Fruit fly (Drosophila melanogaster) whole organism: Measurements from ENCODE around the gene ClpX.

Source experiments
- CG8478 ChIP-seq: fragments of >200 bp; optimal IDR thresholded peaks from 2 replicates; lab custom pipeline; 2018; ENCODE audit warnings: inconsistent platforms
- Dll ChIP-seq: fragments of >200 bp; optimal IDR thresholded peaks from 2 replicates; lab custom pipeline; 2017
- EcR ChIP-seq, 2 experiments: fragments of >200 bp; optimal IDR thresholded peaks; 2 replicates each; lab custom pipeline; 2017; ENCODE audit warnings: missing biosample characterization in 2 of 2, missing genetic modification characterization in 2 of 2, missing genetic modification reagents in 2 of 2
- pan ChIP-seq: fragments of >200 bp; optimal IDR thresholded peaks from 2 replicates; lab custom pipeline; 2017
- psq ChIP-seq: fragments of >200 bp; optimal IDR thresholded peaks from 2 replicates; lab custom pipeline; 2017
- usp ChIP-seq: fragments of >200 bp; optimal IDR thresholded peaks from 2 replicates; lab custom pipeline; 2017; ENCODE audit warnings: missing biosample characterization, missing genetic modification characterization, mixed read lengths

ClpX gene

DNA sequence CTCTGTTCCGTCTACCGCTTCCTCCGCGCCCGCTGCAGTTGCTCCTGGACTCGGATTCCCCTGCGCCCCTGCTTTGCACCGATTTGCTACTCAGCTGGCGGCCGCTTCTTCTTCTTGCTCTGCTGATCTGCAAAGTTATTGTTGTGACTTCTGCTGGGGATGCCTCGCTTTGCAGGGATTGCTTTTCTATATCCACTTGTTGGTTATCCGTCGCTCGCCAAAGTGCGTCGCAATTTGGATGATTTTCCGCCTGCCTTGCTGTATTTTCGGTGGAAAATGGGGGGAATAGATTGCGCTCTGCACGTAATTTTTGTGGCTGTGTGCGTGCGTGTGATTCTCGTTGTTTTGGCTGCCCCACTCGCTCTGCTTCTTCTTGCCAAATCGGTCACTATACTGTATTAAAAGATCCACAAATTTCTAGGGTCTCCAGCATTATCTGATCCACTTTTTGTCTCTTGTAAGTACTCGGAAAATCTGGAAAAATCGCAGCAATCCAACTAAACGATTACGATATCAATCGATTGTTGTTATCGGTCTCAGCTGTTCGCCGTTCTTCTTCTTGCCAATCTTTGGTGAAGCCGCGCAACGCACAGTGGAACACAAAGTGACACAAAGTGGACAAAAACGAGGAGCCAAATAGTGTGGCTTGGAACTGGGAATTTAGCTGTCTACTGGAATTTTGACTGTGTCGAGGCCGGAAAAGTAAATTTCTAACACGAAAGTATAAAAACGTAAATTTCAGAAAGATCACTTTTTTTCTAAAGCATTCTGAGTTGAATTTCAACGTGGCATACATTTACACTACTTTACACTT lies at the start of gene ClpX:
Gene ClpX, minus strand, starts transcription at position 764 of the 814 bp plus-strand sequence.
- no peak for TF ChIP-seq pan
- TF ChIP-seq Dll, result no peak
- TF ChIP-seq psq (lab: Kevin White, UChicago), result no peak
- no peak for TF ChIP-seq EcR (GFP tag; optimal IDR thresholded peaks at IDR 0.05; lab: Kevin White, UChicago)
- no peak for TF ChIP-seq usp (GFP tag; lab: Kevin White, UChicago)

DNA sequence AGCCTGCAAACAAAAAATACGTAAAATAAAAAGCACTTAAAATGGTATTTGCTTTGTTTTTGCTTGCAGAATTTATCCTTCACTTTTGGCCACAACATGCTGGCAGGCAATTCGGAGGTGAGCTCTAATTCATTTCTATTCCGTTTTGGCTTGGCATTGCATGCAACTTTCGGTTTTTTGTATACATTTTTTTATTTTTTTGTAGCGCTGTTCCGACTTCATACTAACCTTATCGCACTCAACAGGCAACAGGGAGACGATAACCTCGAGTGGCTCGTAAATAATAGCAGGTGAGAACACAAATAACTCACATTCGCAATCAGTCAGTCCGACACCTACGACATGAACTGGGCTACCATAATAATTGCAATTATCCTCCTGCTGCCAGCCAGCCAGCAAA lies 44.7 kb upstream of the ClpX start, which contains the start of gene CG4783:
Gene CG4783, plus strand, starts transcription at position 301 of the 400 bp plus-strand sequence.
- TF ChIP-seq EcR (GFP tag; optimal IDR thresholded peaks at IDR 0.05; lab: Kevin White, UChicago) (no peak), Dll (no peak), pan (no peak), usp (GFP tag; lab: Kevin White, UChicago) (no peak), CG8478 (lab: Kevin White, UChicago) (no peak), psq (lab: Kevin White, UChicago) (no peak)

DNA sequence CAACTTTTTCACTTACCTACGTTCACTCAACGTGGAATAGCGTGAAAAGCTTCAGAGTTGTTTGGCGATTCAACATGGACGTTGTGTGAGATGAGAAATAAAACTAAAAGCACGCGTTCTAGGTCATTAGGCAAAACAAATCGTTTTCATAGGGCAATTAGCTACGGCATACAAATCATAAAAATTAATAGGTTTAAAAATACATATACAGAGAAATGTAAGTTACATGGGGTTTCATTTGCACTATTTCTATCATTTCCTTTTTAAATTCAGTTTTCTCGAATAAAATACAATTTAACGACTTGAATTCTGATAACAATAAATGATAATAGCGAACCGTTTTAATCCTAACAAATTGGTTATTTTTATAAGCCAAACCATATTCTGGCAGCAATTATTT lies 38.8 kb upstream of the ClpX start, which contains the start of gene CG46042:
Gene CG46042, minus strand, starts transcription at position 101 of the 400 bp plus-strand sequence.
- TF ChIP-seq EcR (GFP tag; optimal IDR thresholded peaks at IDR 0.05; lab: Kevin White, UChicago), result no peak
- no peak for TF ChIP-seq pan
- no peak for TF ChIP-seq CG8478 (lab: Kevin White, UChicago)
- TF ChIP-seq Dll, result no peak

DNA sequence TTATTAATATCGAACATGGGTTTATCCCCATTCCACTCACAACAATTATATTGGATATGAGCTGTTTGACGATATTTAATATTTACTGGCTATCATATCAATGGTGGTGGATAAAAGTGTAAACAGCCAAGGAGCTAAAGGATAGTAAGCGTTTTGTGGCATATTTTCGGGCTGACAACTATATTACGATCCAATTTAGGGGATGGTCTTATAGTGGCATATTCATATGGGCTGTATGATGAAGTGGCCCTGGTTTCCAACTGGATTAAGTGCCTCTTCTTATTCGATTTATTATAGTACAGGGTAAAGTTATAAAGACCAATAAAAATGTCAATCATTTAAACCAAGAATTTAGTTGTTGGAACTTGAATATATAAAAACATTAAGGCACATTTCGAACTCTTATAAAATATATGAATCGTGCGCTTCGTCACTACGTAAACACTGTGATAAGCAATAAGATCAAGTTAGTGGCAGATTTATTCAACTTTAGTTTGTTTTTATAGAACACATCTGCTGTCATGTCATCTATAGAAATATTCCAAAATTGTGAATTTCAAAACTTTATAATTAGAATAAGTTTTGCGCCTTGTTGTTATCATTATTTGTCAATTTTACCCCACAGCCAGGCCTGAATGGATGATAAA lies 35.6 kb upstream of the ClpX start:
- TF ChIP-seq usp (GFP tag; lab: Kevin White, UChicago), result no peak
- no peak for TF ChIP-seq EcR (GFP tag; optimal IDR thresholded peaks at IDR 0.05; lab: Kevin White, UChicago)
- TF ChIP-seq CG8478 (lab: Kevin White, UChicago), result no peak
- no peak for TF ChIP-seq psq (lab: Kevin White, UChicago)
- no peak for TF ChIP-seq Dll
- no peak for TF ChIP-seq pan

DNA sequence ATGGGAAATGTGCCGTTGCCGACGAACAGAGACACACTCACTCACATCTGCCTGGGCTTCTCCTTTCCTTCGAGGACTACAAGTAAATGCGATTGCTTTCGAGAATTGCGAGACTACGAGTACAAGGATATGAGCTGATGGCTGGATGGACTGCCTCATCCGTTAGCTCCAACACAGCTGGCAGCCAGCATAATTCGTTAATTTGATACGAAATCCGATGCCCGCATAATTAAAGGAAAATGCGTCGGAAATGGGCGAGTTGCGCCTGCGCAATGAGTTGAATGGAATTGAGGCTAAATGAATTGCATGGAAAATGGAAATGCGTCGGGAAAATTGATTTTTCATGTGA lies 32.3 kb upstream of the ClpX start:
- TF ChIP-seq Dll, result no peak
- no peak for TF ChIP-seq CG8478 (lab: Kevin White, UChicago)

DNA sequence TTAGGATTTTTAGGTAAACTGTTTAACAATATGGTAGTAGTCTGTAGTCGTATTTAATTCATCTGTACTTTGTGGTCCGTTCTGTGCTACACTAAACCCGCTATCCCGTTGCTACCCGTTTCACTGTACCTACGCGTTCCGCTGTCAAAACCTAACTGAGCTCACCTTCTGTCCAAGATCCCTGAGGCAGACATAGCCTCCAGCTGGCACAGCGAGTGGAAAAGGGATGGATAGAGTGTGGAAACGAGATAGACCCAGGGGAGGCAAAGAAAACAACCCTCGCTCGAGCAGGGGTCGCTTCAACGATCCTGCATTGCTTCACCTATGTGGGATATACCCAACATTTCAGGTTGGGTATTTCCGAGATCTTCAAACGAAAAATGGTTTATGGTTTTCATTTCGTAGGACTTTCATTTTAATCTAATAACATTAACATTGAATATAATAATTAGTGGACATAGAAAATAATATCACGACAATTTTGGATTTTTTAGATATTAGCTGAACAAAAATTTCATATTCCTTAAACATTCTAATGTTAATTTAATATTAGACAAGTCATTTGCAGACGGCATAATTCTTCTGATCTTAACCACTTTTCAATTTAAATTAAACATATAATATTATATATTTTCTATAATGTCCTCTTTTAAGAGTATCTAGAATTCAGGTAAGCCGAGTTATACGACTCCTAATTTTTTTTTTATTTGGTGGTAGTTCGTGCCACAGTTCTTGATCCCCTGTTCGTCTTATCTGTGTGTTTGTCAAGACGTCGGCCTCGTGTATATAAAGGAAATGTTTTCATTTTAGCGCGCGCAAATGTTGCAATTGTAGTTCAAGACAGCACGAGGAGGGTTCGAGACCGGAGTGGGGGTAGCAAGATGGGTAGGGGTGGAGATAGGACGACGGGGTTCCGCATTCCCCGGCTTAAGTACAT lies 31.6 kb upstream of the ClpX start, which contains the start of gene mira:
Gene mira, minus strand, starts transcription at position 281 of the 937 bp plus-strand sequence.
- TF ChIP-seq usp (GFP tag; lab: Kevin White, UChicago) (no peak), psq (lab: Kevin White, UChicago) (no peak), pan (no peak), CG8478 (lab: Kevin White, UChicago) (no peak), EcR (GFP tag; optimal IDR thresholded peaks at IDR 0.05; lab: Kevin White, UChicago) (no peak), Dll (no peak)

DNA sequence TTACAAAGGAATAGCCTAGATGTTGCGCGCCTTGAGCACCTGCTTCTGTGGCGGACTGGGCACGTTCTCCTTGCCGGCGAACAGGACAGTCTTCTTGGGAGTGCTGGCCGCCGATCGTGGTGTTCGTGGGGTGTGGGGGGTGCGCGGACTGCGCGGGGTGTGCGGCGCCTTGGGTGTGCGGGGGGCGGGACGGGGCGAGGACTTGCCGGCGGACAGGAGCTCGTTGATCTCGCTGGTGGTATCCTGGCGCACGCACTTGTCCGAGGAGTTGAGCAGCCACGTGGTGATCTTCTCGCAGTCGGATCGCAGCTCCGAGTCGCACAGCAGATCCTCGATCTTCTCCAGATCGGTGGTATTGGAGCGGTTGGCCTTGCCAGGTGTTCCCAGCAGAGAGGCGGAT lies 28.7 kb upstream of the ClpX start:
- no peak for TF ChIP-seq psq (lab: Kevin White, UChicago)
- TF ChIP-seq CG8478 (lab: Kevin White, UChicago), result no peak
- TF ChIP-seq usp (GFP tag; lab: Kevin White, UChicago), result no peak
- TF ChIP-seq Dll, result no peak
- TF ChIP-seq EcR (GFP tag; optimal IDR thresholded peaks at IDR 0.05; lab: Kevin White, UChicago), result no peak
- TF ChIP-seq pan, result no peak

DNA sequence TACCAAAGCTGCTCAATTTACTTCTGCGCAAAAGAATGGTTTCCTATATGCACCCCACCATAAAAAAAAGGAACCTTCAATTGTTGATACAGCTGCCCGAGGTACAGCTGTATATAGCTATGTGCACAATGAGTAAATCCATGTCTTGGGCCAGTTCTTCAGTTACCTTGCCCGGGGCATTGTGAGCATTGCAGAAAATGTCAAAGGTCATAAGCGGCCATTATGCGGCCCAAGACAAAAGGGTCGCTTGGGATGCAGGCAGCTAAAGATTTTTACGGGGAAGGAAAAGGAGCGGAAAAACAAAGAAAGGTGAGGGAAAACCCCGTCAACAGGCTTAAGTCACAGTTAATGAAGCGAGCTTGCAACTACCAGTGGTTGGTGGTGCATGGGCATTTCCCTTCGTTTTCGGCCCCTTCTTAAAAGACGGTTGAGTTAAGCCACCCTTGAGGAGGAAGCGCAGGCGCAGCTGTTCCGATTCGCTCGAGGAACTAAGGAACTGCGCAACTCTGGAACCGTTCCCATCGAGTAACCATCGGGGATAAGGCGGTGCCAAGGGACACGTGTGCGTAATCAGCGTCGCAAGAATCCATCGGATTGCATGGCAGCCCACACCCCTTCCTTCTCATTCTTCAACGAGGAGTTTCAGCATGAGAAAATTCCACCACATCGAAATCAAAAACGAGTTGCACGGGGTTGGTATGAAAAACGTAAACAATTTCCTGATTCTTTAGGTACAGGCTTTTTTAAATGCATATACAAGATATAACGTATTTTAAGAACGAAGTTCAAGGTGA lies 27.6 kb upstream of the ClpX start:
- TF ChIP-seq usp (GFP tag; lab: Kevin White, UChicago) (no peak), psq (lab: Kevin White, UChicago) (no peak), pan (no peak), CG8478 (lab: Kevin White, UChicago) (no peak), EcR (GFP tag; optimal IDR thresholded peaks at IDR 0.05; lab: Kevin White, UChicago) (no peak), Dll (no peak)

DNA sequence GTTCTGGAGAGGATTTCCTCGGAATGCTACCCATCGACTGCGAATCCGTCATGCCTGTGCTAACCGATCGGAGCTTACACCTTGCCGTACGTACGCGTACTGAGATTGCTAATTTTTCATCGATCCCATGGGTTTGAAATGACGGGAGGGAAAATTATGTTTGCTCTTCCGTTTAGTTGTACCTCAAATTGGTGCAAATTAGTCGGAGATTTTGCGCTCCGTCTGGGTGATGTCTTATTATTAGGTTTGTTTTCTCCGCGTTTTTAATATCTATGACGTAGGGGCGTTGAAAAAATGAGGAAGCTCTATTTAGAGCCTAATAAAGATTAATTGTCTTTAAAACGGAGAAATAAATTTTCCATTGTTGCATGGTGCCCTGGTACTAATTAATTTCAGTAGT lies 25.1 kb upstream of the ClpX start, which contains the start of gene CG4459:
Gene CG4459, minus strand, starts transcription at position 101 of the 400 bp plus-strand sequence.
- TF ChIP-seq Dll, result no peak
- no peak for TF ChIP-seq pan
- no peak for TF ChIP-seq EcR (GFP tag; optimal IDR thresholded peaks at IDR 0.05; lab: Kevin White, UChicago)
- TF ChIP-seq CG8478 (lab: Kevin White, UChicago), result no peak
- no peak for TF ChIP-seq usp (GFP tag; lab: Kevin White, UChicago)
- TF ChIP-seq psq (lab: Kevin White, UChicago), result no peak

DNA sequence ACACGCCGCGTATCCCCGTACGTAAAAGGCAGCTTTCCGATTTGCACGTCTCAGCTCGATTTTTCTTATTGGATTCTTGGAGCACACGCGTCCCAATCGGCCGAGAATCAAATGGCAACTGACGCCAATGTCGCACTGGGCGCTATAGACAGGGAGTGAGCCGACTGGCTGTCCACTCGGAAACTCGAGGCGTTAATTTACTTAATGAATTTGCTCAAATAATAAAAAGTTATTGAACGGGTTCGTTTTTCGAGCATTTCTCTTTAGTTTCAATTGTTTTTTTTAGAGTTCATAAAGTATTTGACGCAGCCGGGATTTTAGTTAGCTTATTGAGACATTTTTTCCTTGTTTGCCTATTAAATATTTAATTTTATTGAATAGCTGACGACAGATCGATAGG lies 21.8 kb upstream of the ClpX start, which contains the start of gene CG4462:
Gene CG4462, minus strand, starts transcription at position 101 of the 400 bp plus-strand sequence.
- TF ChIP-seq EcR (GFP tag; optimal IDR thresholded peaks at IDR 0.05; lab: Kevin White, UChicago), result no peak
- TF ChIP-seq usp (GFP tag; lab: Kevin White, UChicago), result no peak
- TF ChIP-seq psq (lab: Kevin White, UChicago), result no peak
- no peak for TF ChIP-seq pan
- no peak for TF ChIP-seq CG8478 (lab: Kevin White, UChicago)
- no peak for TF ChIP-seq Dll

DNA sequence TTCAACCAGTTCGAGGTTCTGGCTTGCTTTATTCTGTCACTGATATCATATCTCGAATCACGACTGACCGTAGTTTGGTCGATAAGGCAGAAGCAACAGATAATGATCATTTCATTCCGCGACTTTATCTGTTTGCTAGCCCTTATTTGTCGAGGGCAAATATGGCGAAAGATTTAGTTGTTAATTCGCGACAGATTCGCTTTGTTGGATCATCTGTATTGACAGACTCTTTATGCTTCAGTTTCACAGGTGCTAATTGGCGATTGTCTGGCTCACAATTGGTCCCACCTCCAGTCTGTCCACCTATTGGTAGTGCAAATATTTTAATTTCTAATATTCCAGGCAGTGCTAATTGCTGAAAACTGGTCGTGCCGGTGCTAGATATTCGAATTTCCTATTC lies 20.8 kb upstream of the ClpX start:
- TF ChIP-seq EcR (GFP tag; optimal IDR thresholded peaks at IDR 0.05; lab: Kevin White, UChicago) (no peak), usp (GFP tag; lab: Kevin White, UChicago) (no peak), pan (no peak), psq (lab: Kevin White, UChicago) (no peak), Dll (no peak), CG8478 (lab: Kevin White, UChicago) (no peak)
